Worm (Caenorhabditis elegans) whole organism, L4 larva: Measurements from ENCODE around the gene gbf-1.

ENCODE experiments used
- aha-1 ChIP-seq: fragments of 150-350 bp; peaks from one replicate; lab custom pipeline; 2014; ENCODE audit warnings: missing biosample characterization, missing genetic modification characterization
- arid-1 ChIP-seq: fragments of 200-800 bp; sonication (Bioruptor generic); conservative IDR thresholded peaks from 2 replicates; pipeline ENCODE4 v1.3.6; 2022; ENCODE audit warnings: missing genetic modification reagents, missing genetic modification characterization, missing compliant biosample characterization
- egl-43 ChIP-seq: fragments of 200-800 bp; sonication (Bioruptor generic); IDR thresholded peaks from 2 replicates; pipeline ENCODE4 v1.3.6; 2022; ENCODE audit warnings: missing genetic modification reagents, missing genetic modification characterization, missing compliant biosample characterization
- lir-3 ChIP-seq: sonication (generic microtip); optimal IDR thresholded peaks from 2 replicates; lab custom pipeline; 2016; ENCODE audit warnings: mild to moderate bottlenecking, missing genetic modification characterization, missing compliant biosample characterization
- lsy-2 ChIP-seq, 2 experiments: fragments of 150-350 bp in 1 of 2; sonication (generic microtip) in 1 of 2; optimal IDR thresholded peaks; 2 replicates each; lab custom pipeline; 2014 to 2017; ENCODE audit warnings: missing biosample characterization in 2 of 2, missing genetic modification characterization in 2 of 2
- mdl-1 ChIP-seq, 2 experiments: fragments of 150-350 bp in 1 of 2; sonication (generic microtip) in 1 of 2; optimal IDR thresholded peaks; 2 replicates each; lab custom pipeline; 2014 to 2017; ENCODE audit warnings: missing biosample characterization in 2 of 2, missing genetic modification characterization in 2 of 2
- mep-1 ChIP-seq: fragments of 150-350 bp; sonication (generic microtip); optimal IDR thresholded peaks from 3 replicates; lab custom pipeline; 2014; ENCODE audit warnings: missing biosample characterization, missing genetic modification characterization
- nhr-10 ChIP-seq: fragments of 150-350 bp; optimal IDR thresholded peaks from 2 replicates; lab custom pipeline; 2014; ENCODE audit warnings: missing biosample characterization, missing genetic modification characterization
- nhr-11 ChIP-seq: fragments of 150-350 bp; optimal IDR thresholded peaks from 2 replicates; lab custom pipeline; 2014; ENCODE audit warnings: missing biosample characterization, missing genetic modification characterization

DNA sequence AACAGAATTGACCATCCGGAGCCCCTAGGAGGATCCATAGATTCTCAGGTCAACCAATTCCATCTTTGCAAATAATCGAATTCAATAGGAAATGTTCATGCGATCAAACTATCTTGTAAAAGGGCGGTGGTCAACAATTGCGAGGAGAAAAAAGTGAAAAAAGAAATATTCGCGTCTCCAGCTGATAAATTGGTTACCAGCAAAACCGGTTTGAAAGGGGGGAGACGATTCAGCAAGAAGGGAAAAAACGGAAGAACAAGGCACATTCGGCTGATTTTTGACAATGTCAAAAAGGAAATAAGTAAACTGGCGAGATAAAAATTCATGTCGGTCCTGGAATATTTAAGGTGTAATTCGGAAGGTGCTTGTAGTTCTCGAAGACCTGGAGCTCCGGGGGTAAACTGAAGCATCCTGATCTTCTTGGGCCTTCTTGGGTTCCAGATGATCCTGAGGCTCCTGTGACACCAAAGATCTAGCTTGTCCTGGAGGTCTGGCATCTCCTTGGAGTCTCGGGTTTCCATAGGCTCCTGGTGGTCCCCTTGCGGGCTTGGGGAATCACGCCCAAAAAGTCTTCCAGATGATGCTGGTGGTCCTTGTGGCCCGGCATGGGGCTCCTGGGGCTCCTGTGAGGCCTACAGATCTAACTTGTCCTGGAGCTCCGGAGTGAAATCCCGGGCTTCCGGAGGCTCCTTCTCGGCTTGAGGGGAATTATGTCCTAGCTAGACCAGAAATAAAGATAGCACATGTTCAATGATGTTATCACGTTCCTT is 70.3 kb downstream of the gbf-1 start:
- no peak for TF ChIP-seq arid-1 (GFP tag; lab: Robert Waterston, UW)
- TF ChIP-seq egl-43 (GFP tag; lab: Robert Waterston, UW), result no peak
- no peak for TF ChIP-seq lir-3
- TF ChIP-seq nhr-11, result no peak
- TF ChIP-seq lsy-2 (tag; optimal IDR thresholded peaks at IDR 0.05; lab: Kevin White, UChicago), result no peak
- no peak for TF ChIP-seq nhr-10 (tag; lab: Kevin White, UChicago)
- TF ChIP-seq mep-1 (tag; lab: Kevin White, UChicago), result no peak
- no peak for TF ChIP-seq mdl-1 (tag; optimal IDR thresholded peaks at IDR 0.05; lab: Kevin White, UChicago)
- peak; percentile 86 for TF ChIP-seq aha-1 (tag; lab: Kevin White, UChicago)
